Fruit fly (Drosophila melanogaster) whole organism, embryonic: ENCODE measurements around the gene Acp76A.

ENCODE experiments used
- ATbp ChIP-seq: fragments of 200-800 bp; sonication (Bioruptor generic); optimal IDR thresholded peaks from 2 replicates; lab custom pipeline; 2017; ENCODE audit warnings: missing biosample characterization, mild to moderate bottlenecking, missing genetic modification characterization, missing genetic modification reagents
- Aef1 ChIP-seq: fragments of 200-800 bp; sonication (Bioruptor generic); IDR thresholded peaks from 3 replicates; pipeline ENCODE4 v1.3.6; 2022; ENCODE audit warnings: missing biosample characterization, missing genetic modification characterization
- Atf6 ChIP-seq: fragments of 200-800 bp; sonication (Bioruptor generic); IDR thresholded peaks from 2 replicates; pipeline ENCODE4 v1.3.6; 2022; ENCODE audit warnings: missing biosample characterization, missing genetic modification characterization
- CG10543 ChIP-seq: fragments of 200-800 bp; sonication (Bioruptor generic); optimal IDR thresholded peaks from 3 replicates; lab custom pipeline; 2017; ENCODE audit warnings: missing biosample characterization, mild to moderate bottlenecking, missing genetic modification characterization, moderate library complexity
- CG11695 ChIP-seq: fragments of 200-800 bp; sonication (Bioruptor generic); IDR thresholded peaks from 3 replicates; pipeline ENCODE4 v1.3.6; 2022; ENCODE audit warnings: missing biosample characterization, missing genetic modification characterization
- CG17829 ChIP-seq: fragments of 200-800 bp; optimal IDR thresholded peaks from 2 replicates; lab custom pipeline; 2019; ENCODE audit warnings: missing biosample characterization, mild to moderate bottlenecking, missing genetic modification characterization, moderate library complexity
- CG18619 ChIP-seq: fragments of 200-800 bp; sonication (Bioruptor generic); optimal IDR thresholded peaks from 3 replicates; lab custom pipeline; 2017; ENCODE audit warnings: missing biosample characterization, mild to moderate bottlenecking, missing genetic modification characterization
- CG2712 ChIP-seq: fragments of 200-800 bp; optimal IDR thresholded peaks from 3 replicates; lab custom pipeline; 2019; ENCODE audit warnings: missing biosample characterization, mild to moderate bottlenecking, missing genetic modification characterization, moderate library complexity
- CG4360 ChIP-seq: fragments of 200-800 bp; sonication (Bioruptor generic); IDR thresholded peaks from 2 replicates; pipeline ENCODE4 v1.3.6; 2022; ENCODE audit warnings: missing biosample characterization, missing genetic modification characterization
- CG6254 ChIP-seq: fragments of 200-800 bp; sonication (Bioruptor generic); optimal IDR thresholded peaks from 3 replicates; lab custom pipeline; 2017; ENCODE audit warnings: mild to moderate bottlenecking, missing biosample characterization, missing genetic modification reagents, missing genetic modification characterization
- CG6765 ChIP-seq: fragments of 200-800 bp; sonication (Bioruptor generic); optimal IDR thresholded peaks from 3 replicates; lab custom pipeline; 2017; ENCODE audit warnings: missing biosample characterization, mild to moderate bottlenecking, missing genetic modification characterization
- CG7963 ChIP-seq: fragments of 200-800 bp; sonication (Bioruptor generic); IDR thresholded peaks from 3 replicates; pipeline ENCODE4 v1.3.6; 2022; ENCODE audit warnings: missing biosample characterization, missing genetic modification characterization; ENCODE audit not compliant: partially characterized antibody
- Dbx ChIP-seq: fragments of 200-800 bp; sonication (Bioruptor generic); IDR thresholded peaks from 3 replicates; pipeline ENCODE4 v1.3.6; 2022; ENCODE audit warnings: missing biosample characterization, missing genetic modification characterization
- Doc2 ChIP-seq: fragments of 200-800 bp; sonication (Bioruptor generic); IDR thresholded peaks from 2 replicates; pipeline ENCODE4 v1.3.6; 2022; ENCODE audit warnings: missing biosample characterization, missing genetic modification characterization
- Doc3 ChIP-seq: fragments of 200-800 bp; sonication (Bioruptor generic); IDR thresholded peaks from 3 replicates; pipeline ENCODE4 v1.3.6; 2022; ENCODE audit warnings: missing biosample characterization, missing genetic modification characterization; ENCODE audit not compliant: partially characterized antibody
- Drgx ChIP-seq: fragments of 200-800 bp; sonication (Bioruptor generic); IDR thresholded peaks from 2 replicates; pipeline ENCODE4 v1.3.6; 2022; ENCODE audit warnings: missing biosample characterization, missing genetic modification characterization
- HmgZ ChIP-seq: fragments of 200-800 bp; sonication (Bioruptor generic); optimal IDR thresholded peaks from 2 replicates; lab custom pipeline; 2018; ENCODE audit warnings: missing biosample characterization, mild to moderate bottlenecking, missing genetic modification characterization
- Hsf ChIP-seq: fragments of 200-800 bp; sonication (Bioruptor generic); optimal IDR thresholded peaks from 3 replicates; lab custom pipeline; 2016; ENCODE audit warnings: missing biosample characterization, missing genetic modification characterization
- Med ChIP-seq: fragments of 200-800 bp; sonication (Bioruptor generic); peaks from one replicate; lab custom pipeline; 2016; ENCODE audit warnings: missing biosample characterization, missing genetic modification characterization, mild to moderate bottlenecking, inconsistent platforms, moderate library complexity
- NfI ChIP-seq: fragments of 200-800 bp; sonication (Bioruptor generic); optimal IDR thresholded peaks from 3 replicates; lab custom pipeline; 2018; ENCODE audit warnings: missing biosample characterization, mild to moderate bottlenecking, missing genetic modification characterization, moderate library complexity
- Trl ChIP-seq, 3 experiments: fragments of >200 bp in 2 of 3; fragments of 200-800 bp in 1 of 3; sonication (Bioruptor generic) in 1 of 3; optimal IDR thresholded peaks; 2 replicates in 1 of 3; 3 replicates in 2 of 3; lab custom pipeline; 2016 to 2017; ENCODE audit warnings: missing biosample characterization in 1 of 3, missing genetic modification characterization in 1 of 3
- aop ChIP-seq: fragments of 200-800 bp; sonication (Bioruptor generic); IDR thresholded peaks from 2 replicates; pipeline ENCODE4 v1.3.6; 2022; ENCODE audit warnings: missing biosample characterization, missing genetic modification characterization
- ato ChIP-seq: fragments of 200-800 bp; sonication (Bioruptor generic); IDR thresholded peaks from 2 replicates; pipeline ENCODE4 v1.3.6; 2022; ENCODE audit warnings: missing biosample characterization, missing genetic modification characterization; ENCODE audit not compliant: partially characterized antibody
- btn ChIP-seq: fragments of 200-800 bp; sonication (Bioruptor generic); optimal IDR thresholded peaks from 2 replicates; lab custom pipeline; 2016; ENCODE audit warnings: missing biosample characterization, missing genetic modification characterization
- cg ChIP-seq: fragments of 200-800 bp; sonication (Bioruptor generic); optimal IDR thresholded peaks from 3 replicates; lab custom pipeline; 2019; ENCODE audit warnings: missing biosample characterization, mild to moderate bottlenecking, missing genetic modification characterization, moderate library complexity
- chinmo ChIP-seq: fragments of 200-800 bp; sonication (Bioruptor generic); IDR thresholded peaks from 4 replicates; pipeline ENCODE4 v1.3.6; 2022; ENCODE audit warnings: missing biosample characterization, missing genetic modification characterization; ENCODE audit not compliant: partially characterized antibody
- crol ChIP-seq: fragments of 200-800 bp; sonication (Bioruptor generic); IDR thresholded peaks from 2 replicates; pipeline ENCODE4 v1.3.6; 2022; ENCODE audit warnings: missing biosample characterization, missing genetic modification characterization
- dati ChIP-seq: fragments of 200-800 bp; sonication (Bioruptor generic); IDR thresholded peaks from 2 replicates; pipeline ENCODE4 v1.3.6; 2022; ENCODE audit warnings: missing biosample characterization, missing genetic modification characterization
- eve ChIP-seq, 2 experiments: fragments of >200 bp; optimal IDR thresholded peaks; 2 replicates each; lab custom pipeline; 2017; ENCODE audit warnings: missing biosample characterization in 2 of 2, missing genetic modification characterization in 2 of 2
- fd102C ChIP-seq: fragments of 200-800 bp; sonication (Bioruptor generic); optimal IDR thresholded peaks from 2 replicates; lab custom pipeline; 2018; ENCODE audit warnings: missing biosample characterization, mild to moderate bottlenecking, missing genetic modification characterization, moderate library complexity
- gcm ChIP-seq: fragments of 200-800 bp; sonication (Bioruptor generic); optimal IDR thresholded peaks from 2 replicates; lab custom pipeline; 2019; ENCODE audit warnings: missing biosample characterization, mild to moderate bottlenecking, missing genetic modification characterization, moderate library complexity
- kni ChIP-seq: fragments of 200-800 bp; sonication (Bioruptor generic); optimal IDR thresholded peaks from 3 replicates; lab custom pipeline; 2017; ENCODE audit warnings: mild to moderate bottlenecking, missing biosample characterization, missing genetic modification reagents, missing genetic modification characterization
- nerfin-1 ChIP-seq: fragments of 200-800 bp; sonication (Bioruptor generic); optimal IDR thresholded peaks from 3 replicates; lab custom pipeline; 2019; ENCODE audit warnings: missing biosample characterization, mild to moderate bottlenecking, missing genetic modification characterization, moderate library complexity
- nom ChIP-seq: fragments of 200-800 bp; sonication (Bioruptor generic); optimal IDR thresholded peaks from 2 replicates; lab custom pipeline; 2017; ENCODE audit warnings: missing biosample characterization, missing genetic modification characterization, mild to moderate bottlenecking, moderate library complexity, missing genetic modification reagents
- pfk ChIP-seq: fragments of 200-800 bp; sonication (Bioruptor generic); optimal IDR thresholded peaks from 2 replicates; lab custom pipeline; 2018; ENCODE audit warnings: missing biosample characterization, mild to moderate bottlenecking, missing genetic modification characterization, moderate library complexity
- pros ChIP-seq: fragments of 200-800 bp; sonication (Bioruptor generic); optimal IDR thresholded peaks from 3 replicates; lab custom pipeline; 2019; ENCODE audit warnings: missing biosample characterization, mild to moderate bottlenecking, missing genetic modification characterization, moderate library complexity
- sd ChIP-seq: fragments of 200-800 bp; sonication (Bioruptor generic); optimal IDR thresholded peaks from 3 replicates; lab custom pipeline; 2018; ENCODE audit warnings: missing biosample characterization, mild to moderate bottlenecking, missing genetic modification characterization, moderate library complexity
- sr ChIP-seq: fragments of 200-800 bp; sonication (Bioruptor generic); IDR thresholded peaks from 3 replicates; pipeline ENCODE4 v1.3.6; 2022; ENCODE audit warnings: missing biosample characterization, missing genetic modification characterization
- ttk ChIP-seq: fragments of 200-800 bp; sonication (Bioruptor generic); IDR thresholded peaks from 2 replicates; pipeline ENCODE4 v2.1.2; 2022; ENCODE audit warnings: missing biosample characterization, missing genetic modification characterization
- vfl ChIP-seq: fragments of 200-800 bp; sonication (Bioruptor generic); optimal IDR thresholded peaks from 2 replicates; lab custom pipeline; 2016; ENCODE audit warnings: missing biosample characterization, missing genetic modification characterization
- vvl ChIP-seq: fragments of 200-800 bp; sonication (Bioruptor generic); IDR thresholded peaks from 2 replicates; pipeline ENCODE4 v1.3.6; 2022; ENCODE audit warnings: missing biosample characterization, missing genetic modification characterization

The Acp76A gene

dm6 chr3L:19079798-19080691 is 28.2 kb upstream of the Acp76A start (continued):
- TF ChIP-seq crol (GFP tag; lab: Robert Waterston, UW) (peak; percentile 95), CG6254 (GFP tag; lab: Kevin White, UChicago) (no peak), Aef1 (GFP tag; lab: Robert Waterston, UW) (no peak), CG18619 (GFP tag; lab: Kevin White, UChicago) (peak; percentile 28), pfk (no peak), CG17829 (no peak), dati (GFP tag; lab: Robert Waterston, UW) (no peak), Atf6 (GFP tag; lab: Robert Waterston, UW) (no peak), ato (GFP tag; lab: Robert Waterston, UW) (no peak), CG2712 (tag; lab: Kevin White, UChicago) (peak; percentile 39)

- TF ChIP-seq eve (GFP tag; optimal IDR thresholded peaks at IDR 0.05; lab: Kevin White, UChicago), result no peak
- TF ChIP-seq crol (GFP tag; lab: Robert Waterston, UW), result peak; percentile 86
- no peak for TF ChIP-seq ATbp
- 0 out of 4 replicates have a peak, but pooled peaks have one; percentile 55 for TF ChIP-seq chinmo (GFP tag; lab: Robert Waterston, UW)
- peak; percentile 11 to 38 for TF ChIP-seq Trl (optimal IDR thresholded peaks at IDR 0.05; lab: Kevin White, UChicago)
- no peak for TF ChIP-seq Trl (GFP tag; optimal IDR thresholded peaks at IDR 0.05; lab: Kevin White, UChicago)
- TF ChIP-seq Doc2 (GFP tag; lab: Robert Waterston, UW), result no peak
- no peak for TF ChIP-seq ttk (GFP tag; lab: Robert Waterston, UW)
- TF ChIP-seq nom (GFP tag; lab: Kevin White, UChicago), result peak; percentile 6
- TF ChIP-seq CG4360 (GFP tag; lab: Robert Waterston, UW), result 0 out of 2 replicates have a peak, but pooled peaks have one; percentile 24
- no peak for TF ChIP-seq HmgZ (tag; lab: Kevin White, UChicago)
- TF ChIP-seq fd102C (GFP tag; lab: Kevin White, UChicago), result no peak
- peak; percentile 21 for TF ChIP-seq kni (GFP tag; lab: Kevin White, UChicago)
- no peak for TF ChIP-seq Doc3
- peak; percentile 36 for TF ChIP-seq Med (GFP tag; lab: Kevin White, UChicago)
- no peak for TF ChIP-seq CG11695 (GFP tag; lab: Robert Waterston, UW)
- TF ChIP-seq vfl, result no peak
- TF ChIP-seq Hsf (GFP tag; lab: Kevin White, UChicago), result no peak
- TF ChIP-seq sr (GFP tag; lab: Robert Waterston, UW), result peak; percentile 72; the same call in 2 of the 3 replicates
- no peak for TF ChIP-seq CG7963 (GFP tag; lab: Robert Waterston, UW)
- TF ChIP-seq pros (GFP tag; lab: Kevin White, UChicago), result peak; percentile 1
- peak; percentile 88 for TF ChIP-seq aop (GFP tag; lab: Robert Waterston, UW)
- TF ChIP-seq CG10543 (GFP tag; lab: Kevin White, UChicago), result no peak
- TF ChIP-seq btn (GFP tag; lab: Kevin White, UChicago), result no peak
- no peak for TF ChIP-seq NfI
- TF ChIP-seq Drgx, result no peak
- peak; percentile 63 for TF ChIP-seq gcm (GFP tag; lab: Kevin White, UChicago)
- peak; percentile 18 for TF ChIP-seq cg (GFP tag; lab: Kevin White, UChicago)
- no peak for TF ChIP-seq CG6765
- peak; percentile 81 for TF ChIP-seq sd (tag; lab: Kevin White, UChicago)
- 0 out of 2 replicates have a peak, but pooled peaks have one; percentile 14 for TF ChIP-seq vvl
- peak; percentile 30 for TF ChIP-seq nerfin-1 (tag; lab: Kevin White, UChicago)
- TF ChIP-seq Dbx (GFP tag; lab: Robert Waterston, UW), result no peak
These were observed 27.2 kb upstream of the Acp76A start for dm6 chr3L:19079067-19079466.
